Fruit fly (Drosophila melanogaster) whole organism, pupa: ENCODE results near the gene CG43149.

ENCODE experiments used
- CG17806 ChIP-seq: fragments of 200-800 bp; sonication (Bioruptor generic); optimal IDR thresholded peaks from 2 replicates; lab custom pipeline; 2018; ENCODE audit warnings: missing biosample characterization, mild to moderate bottlenecking, missing genetic modification characterization, moderate library complexity
- Ets98B ChIP-seq: fragments of 200-800 bp; sonication (Bioruptor generic); IDR thresholded peaks from 2 replicates; pipeline ENCODE4 v1.3.6; 2022; ENCODE audit warnings: missing biosample characterization, missing genetic modification characterization
- Pif1A ChIP-seq: fragments of 200-800 bp; sonication (Bioruptor generic); optimal IDR thresholded peaks from 3 replicates; lab custom pipeline; 2016; ENCODE audit warnings: missing biosample characterization, missing genetic modification characterization

DNA sequence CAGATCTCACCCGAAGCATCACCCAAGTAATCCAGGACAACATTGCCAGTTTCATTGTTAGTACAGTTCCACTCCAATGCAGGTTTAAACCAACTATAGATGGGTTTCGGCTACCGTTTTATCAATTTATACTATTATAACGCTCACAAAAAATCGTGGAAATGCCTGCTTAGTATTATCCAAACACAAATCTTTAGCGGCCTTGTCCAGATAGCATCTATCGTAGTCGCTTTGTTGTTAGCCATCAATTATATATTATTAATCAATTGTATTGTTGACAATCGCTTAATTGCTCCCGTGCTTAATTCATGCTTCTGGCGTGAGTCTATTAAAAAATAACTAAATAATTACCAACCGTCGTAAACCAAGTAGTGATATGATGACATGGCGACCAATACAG is 43.7 kb upstream of the CG43149 start, which contains the start of gene CG12483:
- TF ChIP-seq CG17806 (tag; lab: Kevin White, UChicago), result no peak
- no peak for TF ChIP-seq Ets98B
- TF ChIP-seq Pif1A, result no peak
